Fruit fly (Drosophila melanogaster) whole organism, embryonic: ENCODE data around the gene BNIP3.

Experiments
- Adf1 ChIP-seq: fragments of 200-800 bp; sonication (Bioruptor generic); IDR thresholded peaks from 2 replicates; pipeline ENCODE4 v1.3.6; 2022; ENCODE audit warnings: missing biosample characterization, missing genetic modification characterization
- Atf-2 ChIP-seq: fragments of 200-800 bp; sonication (Bioruptor generic); optimal IDR thresholded peaks from 2 replicates; lab custom pipeline; 2016; ENCODE audit warnings: missing biosample characterization, missing genetic modification characterization
- B-H2 ChIP-seq: fragments of 200-800 bp; sonication (Bioruptor generic); optimal IDR thresholded peaks from 2 replicates; lab custom pipeline; 2018; ENCODE audit warnings: missing biosample characterization, mild to moderate bottlenecking, missing genetic modification characterization
- BtbVII ChIP-seq: fragments of 200-800 bp; sonication (Bioruptor generic); optimal IDR thresholded peaks from 3 replicates; lab custom pipeline; 2017; ENCODE audit warnings: missing biosample characterization, mild to moderate bottlenecking, missing genetic modification characterization
- CG13775 ChIP-seq: fragments of 200-800 bp; sonication (Bioruptor generic); optimal IDR thresholded peaks from 3 replicates; lab custom pipeline; 2017; ENCODE audit warnings: missing biosample characterization, mild to moderate bottlenecking, missing genetic modification characterization
- CG14014 ChIP-seq: fragments of 200-800 bp; sonication (Bioruptor generic); IDR thresholded peaks from 2 replicates; pipeline ENCODE4 v1.3.6; 2022; ENCODE audit warnings: missing biosample characterization, missing genetic modification characterization
- CG14050 ChIP-seq: fragments of 200-800 bp; sonication (Bioruptor generic); IDR thresholded peaks from 3 replicates; pipeline ENCODE4 v1.3.6; 2022; ENCODE audit warnings: missing biosample characterization, missing genetic modification characterization
- CG17328 ChIP-seq: fragments of 200-800 bp; sonication (Bioruptor generic); IDR thresholded peaks from 2 replicates; pipeline ENCODE4 v1.3.6; 2022; ENCODE audit warnings: missing biosample characterization, missing genetic modification characterization
- CG1832 ChIP-seq: fragments of 200-800 bp; sonication (Bioruptor generic); optimal IDR thresholded peaks from 2 replicates; lab custom pipeline; 2017; ENCODE audit warnings: missing biosample characterization, mild to moderate bottlenecking, missing genetic modification characterization, inconsistent platforms
- CG18619 ChIP-seq: fragments of 200-800 bp; sonication (Bioruptor generic); optimal IDR thresholded peaks from 3 replicates; lab custom pipeline; 2017; ENCODE audit warnings: missing biosample characterization, mild to moderate bottlenecking, missing genetic modification characterization
- CG2129 ChIP-seq: fragments of 200-800 bp; sonication (Bioruptor generic); IDR thresholded peaks from 2 replicates; pipeline ENCODE4 v1.3.6; 2022; ENCODE audit warnings: missing biosample characterization, missing genetic modification characterization; ENCODE audit not compliant: partially characterized antibody
- CG2202 ChIP-seq: fragments of 200-800 bp; sonication (Bioruptor generic); optimal IDR thresholded peaks from 2 replicates; lab custom pipeline; 2018; ENCODE audit warnings: missing biosample characterization, mild to moderate bottlenecking, missing genetic modification characterization
- CG30020 ChIP-seq: fragments of 200-800 bp; optimal IDR thresholded peaks from 2 replicates; lab custom pipeline; 2019; ENCODE audit warnings: missing biosample characterization, mild to moderate bottlenecking, missing genetic modification characterization, moderate library complexity
- CG34422 ChIP-seq: fragments of 200-800 bp; sonication (Bioruptor generic); IDR thresholded peaks from 3 replicates; pipeline ENCODE4 v1.3.6; 2022; ENCODE audit warnings: missing biosample characterization, missing genetic modification characterization
- CG6813 ChIP-seq: fragments of 200-800 bp; sonication (Bioruptor generic); optimal IDR thresholded peaks from 2 replicates; lab custom pipeline; 2017; ENCODE audit warnings: missing biosample characterization, missing genetic modification characterization, mild to moderate bottlenecking, moderate library complexity, missing genetic modification reagents
- CG6854 ChIP-seq: fragments of 200-800 bp; sonication (Bioruptor generic); optimal IDR thresholded peaks from 3 replicates; lab custom pipeline; 2017; ENCODE audit warnings: missing biosample characterization, mild to moderate bottlenecking, missing genetic modification characterization
- CG7745 ChIP-seq: fragments of 200-800 bp; sonication (Bioruptor generic); optimal IDR thresholded peaks from 2 replicates; lab custom pipeline; 2018; ENCODE audit warnings: missing biosample characterization, mild to moderate bottlenecking, missing genetic modification characterization, moderate library complexity
- CG9797 ChIP-seq: fragments of 200-800 bp; sonication (Bioruptor generic); optimal IDR thresholded peaks from 3 replicates; lab custom pipeline; 2018; ENCODE audit warnings: missing biosample characterization, mild to moderate bottlenecking, missing genetic modification characterization
- Deaf1 ChIP-seq: fragments of 200-800 bp; optimal IDR thresholded peaks from 3 replicates; lab custom pipeline; 2019; ENCODE audit warnings: missing biosample characterization, mild to moderate bottlenecking, missing genetic modification characterization, moderate library complexity
- Dfd ChIP-seq, 2 experiments: fragments of >200 bp; optimal IDR thresholded peaks; 2 replicates each; lab custom pipeline; 2017; ENCODE audit warnings: missing biosample characterization in 2 of 2, missing genetic modification characterization in 2 of 2
- E2f1 ChIP-seq: fragments of 200-800 bp; sonication (Bioruptor generic); IDR thresholded peaks from 2 replicates; pipeline ENCODE4 v1.3.6; 2022; ENCODE audit warnings: missing biosample characterization, missing genetic modification characterization
- H2.0 ChIP-seq: fragments of 200-800 bp; sonication (Bioruptor generic); IDR thresholded peaks from 2 replicates; pipeline ENCODE4 v1.3.6; 2022; ENCODE audit warnings: missing biosample characterization, missing genetic modification characterization
- Med ChIP-seq: fragments of 200-800 bp; sonication (Bioruptor generic); peaks from one replicate; lab custom pipeline; 2016; ENCODE audit warnings: missing biosample characterization, missing genetic modification characterization, mild to moderate bottlenecking, inconsistent platforms, moderate library complexity
- Oli ChIP-seq: fragments of 200-800 bp; sonication (Bioruptor generic); optimal IDR thresholded peaks from 2 replicates; lab custom pipeline; 2018; ENCODE audit warnings: missing biosample characterization, mild to moderate bottlenecking, missing genetic modification characterization, moderate library complexity
- Ssrp ChIP-seq: fragments of 200-800 bp; sonication (Bioruptor generic); optimal IDR thresholded peaks from 2 replicates; lab custom pipeline; 2018; ENCODE audit warnings: missing biosample characterization, mild to moderate bottlenecking, missing genetic modification characterization, moderate library complexity
- abd-A ChIP-seq: fragments of 200-800 bp; sonication (Bioruptor generic); optimal IDR thresholded peaks from 3 replicates; lab custom pipeline; 2019; ENCODE audit warnings: missing biosample characterization, mild to moderate bottlenecking, missing genetic modification characterization, moderate library complexity
- bigmax ChIP-seq: fragments of 200-800 bp; sonication (Bioruptor generic); optimal IDR thresholded peaks from 2 replicates; lab custom pipeline; 2018; ENCODE audit warnings: missing biosample characterization, mild to moderate bottlenecking, missing genetic modification characterization
- cas ChIP-seq: fragments of 200-800 bp; sonication (Bioruptor generic); IDR thresholded peaks from 2 replicates; pipeline ENCODE4 v1.3.6; 2022; ENCODE audit warnings: missing biosample characterization, missing genetic modification characterization
- chm ChIP-seq: fragments of 200-800 bp; sonication (Bioruptor generic); IDR thresholded peaks from 2 replicates; pipeline ENCODE4 v1.3.6; 2022; ENCODE audit warnings: missing biosample characterization, missing genetic modification characterization
- dmrt11E ChIP-seq: fragments of 200-800 bp; sonication (Bioruptor generic); optimal IDR thresholded peaks from 3 replicates; lab custom pipeline; 2018; ENCODE audit warnings: missing biosample characterization, mild to moderate bottlenecking, missing genetic modification characterization, moderate library complexity
- dysf ChIP-seq: fragments of 200-800 bp; sonication (Bioruptor generic); IDR thresholded peaks from 3 replicates; pipeline ENCODE4 v1.3.6; 2022; ENCODE audit warnings: missing biosample characterization, missing genetic modification characterization
- fd3F ChIP-seq: fragments of 200-800 bp; sonication (Bioruptor generic); optimal IDR thresholded peaks from 2 replicates; lab custom pipeline; 2018; ENCODE audit warnings: missing biosample characterization, mild to moderate bottlenecking, missing genetic modification characterization, moderate library complexity
- hb ChIP-seq: fragments of 200-800 bp; sonication (Bioruptor generic); IDR thresholded peaks from 3 replicates; pipeline ENCODE4 v1.3.6; 2022; ENCODE audit warnings: missing biosample characterization, missing genetic modification characterization; ENCODE audit not compliant: partially characterized antibody
- jumu ChIP-seq: fragments of 200-800 bp; sonication (Bioruptor generic); optimal IDR thresholded peaks from 3 replicates; lab custom pipeline; 2016; ENCODE audit warnings: missing biosample characterization, missing genetic modification characterization
- lov ChIP-seq, 2 experiments: fragments of 200-800 bp in 1 of 2; fragments of >200 bp in 1 of 2; sonication (Bioruptor generic) in 1 of 2; IDR thresholded peaks in 1 of 2; optimal IDR thresholded peaks in 1 of 2; 2 replicates in 1 of 2; 3 replicates in 1 of 2; pipeline versions ENCODE4 v1.3.6 to Lab custom; 2017 to 2022; ENCODE audit warnings: missing biosample characterization in 1 of 2, missing genetic modification characterization in 1 of 2
- mirr ChIP-seq: fragments of 200-800 bp; sonication (Bioruptor generic); optimal IDR thresholded peaks from 3 replicates; lab custom pipeline; 2018; ENCODE audit warnings: missing biosample characterization, mild to moderate bottlenecking, missing genetic modification characterization
- nerfin-1 ChIP-seq: fragments of 200-800 bp; sonication (Bioruptor generic); optimal IDR thresholded peaks from 3 replicates; lab custom pipeline; 2019; ENCODE audit warnings: missing biosample characterization, mild to moderate bottlenecking, missing genetic modification characterization, moderate library complexity
- nom ChIP-seq: fragments of 200-800 bp; sonication (Bioruptor generic); optimal IDR thresholded peaks from 2 replicates; lab custom pipeline; 2017; ENCODE audit warnings: missing biosample characterization, missing genetic modification characterization, mild to moderate bottlenecking, moderate library complexity, missing genetic modification reagents
- onecut ChIP-seq: fragments of 200-800 bp; sonication (Bioruptor generic); IDR thresholded peaks from 2 replicates; pipeline ENCODE4 v1.3.6; 2022; ENCODE audit warnings: missing biosample characterization, missing genetic modification characterization
- org-1 ChIP-seq: fragments of 200-800 bp; sonication (Bioruptor generic); optimal IDR thresholded peaks from 2 replicates; lab custom pipeline; 2017; ENCODE audit warnings: missing biosample characterization, missing genetic modification characterization
- phol ChIP-seq: fragments of 200-800 bp; sonication (Bioruptor generic); optimal IDR thresholded peaks from 3 replicates; lab custom pipeline; 2018; ENCODE audit warnings: missing biosample characterization, mild to moderate bottlenecking, missing genetic modification characterization, moderate library complexity
- pzg ChIP-seq: fragments of 200-800 bp; sonication (Bioruptor generic); optimal IDR thresholded peaks from 3 replicates; lab custom pipeline; 2018; ENCODE audit warnings: missing biosample characterization, mild to moderate bottlenecking, missing genetic modification characterization, moderate library complexity
- sd ChIP-seq: fragments of 200-800 bp; sonication (Bioruptor generic); optimal IDR thresholded peaks from 3 replicates; lab custom pipeline; 2018; ENCODE audit warnings: missing biosample characterization, mild to moderate bottlenecking, missing genetic modification characterization, moderate library complexity
- slou ChIP-seq: fragments of 200-800 bp; sonication (Bioruptor generic); optimal IDR thresholded peaks from 3 replicates; lab custom pipeline; 2016; ENCODE audit warnings: missing biosample characterization, missing genetic modification characterization
- sna ChIP-seq: fragments of 200-800 bp; sonication (Bioruptor generic); IDR thresholded peaks from 2 replicates; pipeline ENCODE4 v1.3.6; 2022; ENCODE audit warnings: missing biosample characterization, missing genetic modification characterization; ENCODE audit not compliant: partially characterized antibody
- zen2 ChIP-seq: fragments of 200-800 bp; sonication (Bioruptor generic); IDR thresholded peaks from 3 replicates; pipeline ENCODE4 v1.3.6; 2022; ENCODE audit warnings: missing biosample characterization, missing genetic modification characterization; ENCODE audit not compliant: partially characterized antibody
- zf30C ChIP-seq: fragments of 200-800 bp; sonication (Bioruptor generic); optimal IDR thresholded peaks from 3 replicates; lab custom pipeline; 2018; ENCODE audit warnings: missing biosample characterization, mild to moderate bottlenecking, missing genetic modification characterization

BNIP3 gene

DNA sequence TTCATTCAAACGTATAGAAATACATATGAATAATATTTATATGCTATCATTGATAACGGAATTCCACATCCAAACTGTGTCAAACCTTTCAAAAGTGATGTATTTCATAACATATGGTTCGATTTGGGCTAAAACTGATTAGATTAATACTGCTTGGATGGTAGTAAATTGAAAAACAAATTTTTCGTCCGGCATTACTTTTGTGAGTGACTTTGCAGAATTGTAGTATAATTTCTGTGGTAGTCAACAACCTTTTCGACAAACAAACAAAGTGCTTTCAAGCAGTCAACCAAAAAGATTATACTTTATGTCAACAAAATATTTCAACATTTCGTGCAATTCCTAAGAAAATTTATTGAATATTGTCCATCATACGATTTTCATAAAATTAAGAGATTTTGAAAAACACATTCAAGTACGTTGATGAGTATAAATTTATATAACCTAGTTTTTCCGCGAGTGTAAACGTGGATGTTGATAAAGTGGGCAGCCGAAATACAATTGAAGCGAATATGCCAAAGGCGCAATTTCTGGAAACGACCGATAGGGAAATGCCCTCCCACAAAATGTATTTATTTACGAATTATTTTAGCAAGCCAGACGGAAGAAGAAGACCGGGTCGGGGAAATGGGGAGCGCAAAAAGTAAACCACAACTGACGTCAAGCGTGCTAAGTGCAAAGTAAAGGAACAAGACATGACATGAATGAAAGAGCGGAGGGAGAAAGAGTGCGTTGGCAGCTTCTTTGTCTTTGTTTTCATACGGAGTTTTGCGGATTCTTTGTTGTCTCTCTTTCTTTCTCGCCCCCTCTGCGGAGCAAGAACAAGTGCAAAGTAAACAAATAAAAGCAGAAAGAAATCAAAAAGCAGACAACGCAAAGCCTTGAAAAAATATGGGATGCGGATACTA is 1.0 kb downstream of the BNIP3 start (continued):
- peak; percentile 3 for TF ChIP-seq CG18619
- no peak for TF ChIP-seq CG7745
- TF ChIP-seq Med, result peak; percentile 84
- peak; percentile 17 for TF ChIP-seq jumu
- no peak for TF ChIP-seq slou
- TF ChIP-seq B-H2, result no peak
- TF ChIP-seq H2.0 (GFP tag; lab: Robert Waterston, UW), result no peak
- TF ChIP-seq Ssrp (tag; lab: Kevin White, UChicago), result no peak
- TF ChIP-seq CG9797 (GFP tag; lab: Kevin White, UChicago), result no peak
- TF ChIP-seq CG2129 (GFP tag; lab: Robert Waterston, UW), result no peak
- peak; percentile 37 for TF ChIP-seq zf30C (GFP tag; lab: Kevin White, UChicago)
- TF ChIP-seq phol (tag; lab: Kevin White, UChicago), result peak; percentile 31
- TF ChIP-seq CG6854 (GFP tag; lab: Kevin White, UChicago), result no peak
- peak; percentile 41 for TF ChIP-seq Oli (tag; lab: Kevin White, UChicago)
- TF ChIP-seq dmrt11E (tag; lab: Kevin White, UChicago), result peak; percentile 5
- no peak for TF ChIP-seq bigmax (GFP tag; lab: Kevin White, UChicago)
- TF ChIP-seq Adf1 (GFP tag; lab: Robert Waterston, UW), result no peak
- TF ChIP-seq CG30020, result no peak
- TF ChIP-seq org-1, result no peak
- no peak for TF ChIP-seq hb (GFP tag; lab: Robert Waterston, UW)
- no peak for TF ChIP-seq lov (optimal IDR thresholded peaks at IDR 0.05; lab: Kevin White, UChicago)
- TF ChIP-seq lov (GFP tag; IDR thresholded peaks at IDR 0.05; lab: Robert Waterston, UW), result no peak
- no peak; the same call in 2 of the 3 replicates for TF ChIP-seq CG14050 (GFP tag; lab: Robert Waterston, UW)
- no peak for TF ChIP-seq CG2202 (tag; lab: Kevin White, UChicago)
- no peak for TF ChIP-seq pzg (GFP tag; lab: Kevin White, UChicago)
- TF ChIP-seq Atf-2, result no peak
- TF ChIP-seq CG1832 (GFP tag; lab: Kevin White, UChicago), result no peak
- TF ChIP-seq nom (GFP tag; lab: Kevin White, UChicago), result peak; percentile 92
- no peak for TF ChIP-seq sna (GFP tag; lab: Robert Waterston, UW)
- TF ChIP-seq Dfd (GFP tag; optimal IDR thresholded peaks at IDR 0.05; lab: Kevin White, UChicago), result no peak
- TF ChIP-seq dysf (GFP tag; lab: Robert Waterston, UW), result 0 out of 3 replicates have a peak, but pooled peaks have one; percentile 40
- TF ChIP-seq sd (tag; lab: Kevin White, UChicago), result peak; percentile 64
- TF ChIP-seq abd-A (tag; lab: Kevin White, UChicago), result no peak
- peak; percentile 22 for TF ChIP-seq CG6813 (GFP tag; lab: Kevin White, UChicago)
- no peak for TF ChIP-seq onecut (GFP tag; lab: Robert Waterston, UW)
- TF ChIP-seq fd3F (GFP tag; lab: Kevin White, UChicago), result no peak
- no peak for TF ChIP-seq cas
- TF ChIP-seq E2f1 (GFP tag; lab: Robert Waterston, UW), result no peak
- TF ChIP-seq Deaf1 (tag; lab: Kevin White, UChicago), result no peak
- peak; percentile 15 for TF ChIP-seq mirr (GFP tag; lab: Kevin White, UChicago)
- no peak for TF ChIP-seq BtbVII
- TF ChIP-seq CG14014 (GFP tag; lab: Robert Waterston, UW), result 0 out of 2 replicates have a peak, but pooled peaks have one; percentile 49
- TF ChIP-seq chm (GFP tag; lab: Robert Waterston, UW), result no peak; the same call in 1 of the 2 replicates
- peak; percentile 44 for TF ChIP-seq CG13775 (GFP tag; lab: Kevin White, UChicago)
- peak; percentile 50; the same call in 1 of the 3 replicates for TF ChIP-seq CG34422 (GFP tag; lab: Robert Waterston, UW)
- no peak for TF ChIP-seq nerfin-1 (tag; lab: Kevin White, UChicago)
- 0 out of 2 replicates have a peak, but pooled peaks have one; percentile 29 for TF ChIP-seq CG17328
- no peak for TF ChIP-seq zen2 (GFP tag; lab: Robert Waterston, UW)
